Worm (Caenorhabditis elegans) whole organism, L3 larva: ENCODE results near the gene T06F4.1.

Experiments used
- ZK546.5 ChIP-seq: sonication (generic microtip); optimal IDR thresholded peaks from 2 replicates; lab custom pipeline; 2017; ENCODE audit warnings: missing biosample characterization, missing genetic modification characterization
- aly-2 ChIP-seq: fragments of 150-350 bp; optimal IDR thresholded peaks from 2 replicates; lab custom pipeline; 2014; ENCODE audit warnings: missing biosample characterization, missing genetic modification characterization
- ama-1 ChIP-seq: fragments of 150-350 bp; optimal IDR thresholded peaks from 2 replicates; lab custom pipeline; 2018
- ceh-82 ChIP-seq: fragments of 150-350 bp; optimal IDR thresholded peaks from 2 replicates; lab custom pipeline; 2014; ENCODE audit warnings: missing biosample characterization, missing genetic modification characterization
- ceh-9 ChIP-seq: sonication (generic microtip); optimal IDR thresholded peaks from 2 replicates; lab custom pipeline; 2018; ENCODE audit warnings: missing biosample characterization, missing genetic modification characterization
- daf-12 ChIP-seq: fragments of 150-350 bp; optimal IDR thresholded peaks from 2 replicates; lab custom pipeline; 2014; ENCODE audit warnings: missing biosample characterization, missing genetic modification reagents, missing genetic modification characterization
- egl-27 ChIP-seq: sonication (generic microtip); optimal IDR thresholded peaks from 4 replicates; lab custom pipeline; 2017; ENCODE audit warnings: missing biosample characterization, missing genetic modification reagents, missing genetic modification characterization
- elt-1 ChIP-seq: fragments of 150-350 bp; optimal IDR thresholded peaks from 2 replicates; lab custom pipeline; 2014; ENCODE audit warnings: missing biosample characterization, missing genetic modification characterization
- elt-2 ChIP-seq: sonication (generic microtip); optimal IDR thresholded peaks from 2 replicates; lab custom pipeline; 2016; ENCODE audit warnings: missing genetic modification reagents, mild to moderate bottlenecking, missing genetic modification characterization, missing compliant biosample characterization
- elt-3 ChIP-seq, 3 experiments: fragments of 150-350 bp in 1 of 3; sonication (generic microtip) in 2 of 3; optimal IDR thresholded peaks; 2 replicates in 2 of 3; 4 replicates in 1 of 3; lab custom pipeline; 2014 to 2017; ENCODE audit warnings: missing biosample characterization in 3 of 3, missing genetic modification characterization in 3 of 3
- eor-1 ChIP-seq, 2 experiments: fragments of 150-350 bp; optimal IDR thresholded peaks; 2 replicates each; lab custom pipeline; 2014 to 2018; ENCODE audit warnings: missing biosample characterization in 2 of 2, missing genetic modification characterization in 2 of 2
- fos-1 ChIP-seq: fragments of 150-350 bp; optimal IDR thresholded peaks from 2 replicates; lab custom pipeline; 2014; ENCODE audit warnings: missing biosample characterization, missing genetic modification characterization
- jun-1 ChIP-seq: fragments of 150-350 bp; optimal IDR thresholded peaks from 2 replicates; lab custom pipeline; 2014; ENCODE audit warnings: missing biosample characterization, missing genetic modification reagents, missing genetic modification characterization
- lin-15B ChIP-seq: fragments of 150-350 bp; optimal IDR thresholded peaks from 2 replicates; lab custom pipeline; 2014; ENCODE audit warnings: missing biosample characterization, missing genetic modification characterization
- lin-39 ChIP-seq: fragments of 150-350 bp; optimal IDR thresholded peaks from 2 replicates; lab custom pipeline; 2018; ENCODE audit warnings: missing biosample characterization, missing genetic modification reagents, missing genetic modification characterization
- lsy-12 ChIP-seq: sonication (generic microtip); optimal IDR thresholded peaks from 2 replicates; lab custom pipeline; 2016; ENCODE audit warnings: mild to moderate bottlenecking, missing genetic modification characterization, missing compliant biosample characterization
- mdl-1 ChIP-seq: fragments of 150-350 bp; optimal IDR thresholded peaks from 2 replicates; lab custom pipeline; 2014; ENCODE audit warnings: missing biosample characterization, missing genetic modification characterization
- mml-1 ChIP-seq: fragments of 150-350 bp; sonication (generic microtip); optimal IDR thresholded peaks from 3 replicates; lab custom pipeline; 2014; ENCODE audit warnings: missing biosample characterization, missing genetic modification characterization
- nfya-1 ChIP-seq: sonication (generic microtip); optimal IDR thresholded peaks from 2 replicates; lab custom pipeline; 2017; ENCODE audit warnings: missing genetic modification characterization, mild to moderate bottlenecking, missing compliant biosample characterization, antibody characterized with exemption, moderate library complexity; ENCODE audit not compliant: insufficient read depth
- nhr-12 ChIP-seq: fragments of 150-350 bp; optimal IDR thresholded peaks from 2 replicates; lab custom pipeline; 2014; ENCODE audit warnings: missing biosample characterization, missing genetic modification characterization
- nhr-23 ChIP-seq: fragments of 150-350 bp; optimal IDR thresholded peaks from 2 replicates; lab custom pipeline; 2014; ENCODE audit warnings: missing biosample characterization, missing genetic modification reagents, missing genetic modification characterization
- nhr-25 ChIP-seq: sonication (generic microtip); optimal IDR thresholded peaks from 2 replicates; lab custom pipeline; 2017; ENCODE audit warnings: missing biosample characterization, missing genetic modification characterization
- nhr-28 ChIP-seq: fragments of 150-350 bp; optimal IDR thresholded peaks from 2 replicates; lab custom pipeline; 2014; ENCODE audit warnings: missing biosample characterization, missing genetic modification characterization
- nhr-43 ChIP-seq: sonication (generic microtip); optimal IDR thresholded peaks from 2 replicates; lab custom pipeline; 2016; ENCODE audit warnings: mild to moderate bottlenecking, missing genetic modification characterization, missing compliant biosample characterization; ENCODE audit not compliant: poor library complexity, severe bottlenecking
- nhr-67 ChIP-seq: fragments of 150-350 bp; optimal IDR thresholded peaks from 2 replicates; lab custom pipeline; 2014; ENCODE audit warnings: missing biosample characterization, missing genetic modification characterization
- nhr-76 ChIP-seq: fragments of 150-350 bp; sonication (generic microtip); optimal IDR thresholded peaks from 5 replicates; lab custom pipeline; 2014; ENCODE audit warnings: missing biosample characterization, missing genetic modification characterization
- pha-4 ChIP-seq: fragments of 150-350 bp; optimal IDR thresholded peaks from 2 replicates; lab custom pipeline; 2014; ENCODE audit warnings: missing biosample characterization, missing genetic modification reagents, missing genetic modification characterization
- pqm-1 ChIP-seq: fragments of 150-350 bp; optimal IDR thresholded peaks from 2 replicates; lab custom pipeline; 2017; ENCODE audit warnings: missing biosample characterization, missing genetic modification characterization, inconsistent platforms
- skn-1 ChIP-seq: fragments of 150-350 bp; optimal IDR thresholded peaks from 2 replicates; lab custom pipeline; 2014; ENCODE audit warnings: missing biosample characterization, missing genetic modification characterization
- snpc-4 ChIP-seq: fragments of 150-350 bp; optimal IDR thresholded peaks from 2 replicates; lab custom pipeline; 2014; ENCODE audit warnings: missing biosample characterization, missing genetic modification characterization
- tbx-2 ChIP-seq: sonication (generic microtip); optimal IDR thresholded peaks from 2 replicates; lab custom pipeline; 2016; ENCODE audit warnings: mild to moderate bottlenecking, missing genetic modification characterization, missing compliant biosample characterization
- unc-62 ChIP-seq: fragments of 150-350 bp; sonication (generic microtip); optimal IDR thresholded peaks from 4 replicates; lab custom pipeline; 2014; ENCODE audit warnings: missing biosample characterization, missing genetic modification reagents, missing genetic modification characterization
- zag-1 ChIP-seq: fragments of 150-350 bp; optimal IDR thresholded peaks from 2 replicates; lab custom pipeline; 2014; ENCODE audit warnings: missing biosample characterization, missing genetic modification characterization
- ztf-11 ChIP-seq: fragments of 150-350 bp; optimal IDR thresholded peaks from 2 replicates; lab custom pipeline; 2014; ENCODE audit warnings: missing biosample characterization, missing genetic modification characterization
- ztf-4 ChIP-seq: fragments of 150-350 bp; optimal IDR thresholded peaks from 2 replicates; lab custom pipeline; 2014; ENCODE audit warnings: missing biosample characterization, missing genetic modification characterization

Gene T06F4.1

ce11 chrX:4115026-4115425 is 35.9 kb upstream of the T06F4.1 start, which contains the start of gene F09F9.1:
F09F9.1 (plus strand) TSS chrX:4115326.
- TF ChIP-seq mdl-1 (tag; lab: Kevin White, UChicago) (no peak), ztf-11 (no peak), pqm-1 (tag; lab: Kevin White, UChicago) (no peak), nhr-23 (tag; lab: Kevin White, UChicago) (no peak), fos-1 (tag; lab: Kevin White, UChicago) (no peak), ZK546.5 (tag; lab: Kevin White, UChicago) (no peak), jun-1 (tag; lab: Kevin White, UChicago) (no peak), elt-1 (tag; lab: Kevin White, UChicago) (no peak), nhr-12 (no peak), eor-1 (tag; optimal IDR thresholded peaks at IDR 0.05; lab: Kevin White, UChicago) (no peak), lsy-12 (tag; lab: Kevin White, UChicago) (no peak), lin-15B (no peak), nhr-28 (tag; lab: Kevin White, UChicago) (no peak), skn-1 (tag; lab: Kevin White, UChicago) (no peak), ama-1 (lab: Kevin White, UChicago) (no peak), lin-39 (no peak)

- no peak for TF ChIP-seq tbx-2
- peak; percentile 12 for TF ChIP-seq nhr-23 (tag; lab: Kevin White, UChicago)
- TF ChIP-seq unc-62 (GFP tag; lab: Kevin White, UChicago), result no peak
- peak; percentile 54 for TF ChIP-seq nhr-43 (tag; lab: Kevin White, UChicago)
These were observed 32.3 kb upstream of the T06F4.1 start, which contains the start of gene F09F9.2 for ce11 chrX:4111416-4111815. F09F9.2 (minus strand) TSS chrX:4111440.

- no peak for TF ChIP-seq ztf-11
- TF ChIP-seq snpc-4, result no peak
- TF ChIP-seq elt-3 (tag; optimal IDR thresholded peaks at IDR 0.05; lab: Kevin White, UChicago), result peak in 1 of 3 experiments; percentile 19
- TF ChIP-seq zag-1 (tag; lab: Kevin White, UChicago), result no peak
- no peak for TF ChIP-seq lin-15B
- TF ChIP-seq elt-2 (tag; lab: Kevin White, UChicago), result no peak
- TF ChIP-seq ztf-4 (tag; lab: Kevin White, UChicago), result no peak
- no peak for TF ChIP-seq egl-27 (tag; lab: Kevin White, UChicago)
- peak; percentile 4 for TF ChIP-seq nhr-23 (tag; lab: Kevin White, UChicago)
- TF ChIP-seq nhr-76 (tag; lab: Kevin White, UChicago), result no peak
- no peak for TF ChIP-seq lsy-12 (tag; lab: Kevin White, UChicago)
These were observed 30.8 kb upstream of the T06F4.1 start for ce11 chrX:4109970-4110369.

ce11 chrX:4106896-4107505 is 27.8 kb upstream of the T06F4.1 start, which contains the start of gene R02E4.2:
R02E4.2 (plus strand) TSS chrX:4107455.
- no peak for TF ChIP-seq lsy-12 (tag; lab: Kevin White, UChicago)
- no peak for TF ChIP-seq aly-2 (tag; lab: Kevin White, UChicago)
- TF ChIP-seq nhr-43 (tag; lab: Kevin White, UChicago), result no peak
- TF ChIP-seq ceh-9 (tag; lab: Kevin White, UChicago), result no peak
- no peak for TF ChIP-seq pha-4
- no peak for TF ChIP-seq nhr-12
- no peak for TF ChIP-seq jun-1 (tag; lab: Kevin White, UChicago)
- no peak for TF ChIP-seq snpc-4
- TF ChIP-seq nhr-76 (tag; lab: Kevin White, UChicago), result no peak
- TF ChIP-seq daf-12 (tag; lab: Kevin White, UChicago), result no peak
- TF ChIP-seq unc-62 (GFP tag; lab: Kevin White, UChicago), result no peak
- TF ChIP-seq ztf-4 (tag; lab: Kevin White, UChicago), result no peak
- TF ChIP-seq, all 47 proteins: peak for 0

ce11 chrX:4104435-4104834 is 25.3 kb upstream of the T06F4.1 start, which contains the start of gene R02E4.1:
R02E4.1 (minus strand) TSS chrX:4104535.
- no peak for TF ChIP-seq nfya-1 (tag; lab: Kevin White, UChicago)
- no peak for TF ChIP-seq aly-2 (tag; lab: Kevin White, UChicago)
- no peak for TF ChIP-seq nhr-23 (tag; lab: Kevin White, UChicago)
- no peak for TF ChIP-seq nhr-25
- no peak for TF ChIP-seq tbx-2
- no peak for TF ChIP-seq mml-1 (tag; lab: Kevin White, UChicago)
- no peak for TF ChIP-seq ama-1 (lab: Kevin White, UChicago)
- TF ChIP-seq elt-3 (tag; optimal IDR thresholded peaks at IDR 0.05; lab: Kevin White, UChicago), result no peak
- no peak for TF ChIP-seq elt-1 (tag; lab: Kevin White, UChicago)
- TF ChIP-seq nhr-67 (tag; lab: Kevin White, UChicago), result no peak
- no peak for TF ChIP-seq ceh-82 (tag; lab: Kevin White, UChicago)
- TF ChIP-seq nhr-28 (tag; lab: Kevin White, UChicago), result no peak
